Worm (Caenorhabditis elegans) whole organism, young adult: ENCODE data around the gene T22E5.6.

Experiments used
- B0019.2 ChIP-seq: fragments of 200-800 bp; sonication (Bioruptor generic); conservative IDR thresholded peaks from 2 replicates; pipeline ENCODE4 v1.3.6; 2022; ENCODE audit warnings: missing genetic modification reagents, missing genetic modification characterization, missing compliant biosample characterization
- F23B12.7 ChIP-seq: sonication (generic microtip); optimal IDR thresholded peaks from 2 replicates; lab custom pipeline; 2017; ENCODE audit warnings: missing genetic modification characterization, mild to moderate bottlenecking, missing compliant biosample characterization, antibody characterized with exemption, moderate library complexity; ENCODE audit not compliant: insufficient read depth
- F37B4.10 ChIP-seq: fragments of 200-800 bp; sonication (Bioruptor generic); IDR thresholded peaks from 2 replicates; pipeline ENCODE4 v1.3.6; 2022; ENCODE audit warnings: missing genetic modification characterization, missing compliant biosample characterization
- K11D2.4 ChIP-seq: fragments of 200-800 bp; sonication (Bioruptor generic); IDR thresholded peaks from 2 replicates; pipeline ENCODE4 v1.3.6; 2022; ENCODE audit warnings: missing genetic modification reagents, missing genetic modification characterization, missing compliant biosample characterization
- K12H6.12 ChIP-seq: fragments of 200-800 bp; sonication (Bioruptor generic); optimal IDR thresholded peaks from 2 replicates; lab custom pipeline; 2018; ENCODE audit warnings: mild to moderate bottlenecking, missing genetic modification characterization, missing compliant biosample characterization
- T07F8.4 ChIP-seq: sonication (generic microtip); optimal IDR thresholded peaks from 2 replicates; lab custom pipeline; 2016; ENCODE audit warnings: mild to moderate bottlenecking, missing genetic modification characterization, moderate library complexity, missing compliant biosample characterization
- T26A5.8 ChIP-seq: sonication (generic microtip); optimal IDR thresholded peaks from 2 replicates; lab custom pipeline; 2016; ENCODE audit warnings: missing genetic modification characterization, missing compliant biosample characterization
- Y56A3A.18 ChIP-seq: fragments of 200-800 bp; sonication (Bioruptor generic); IDR thresholded peaks from 2 replicates; pipeline ENCODE4 v1.3.6; 2022; ENCODE audit warnings: missing genetic modification reagents, missing genetic modification characterization, missing compliant biosample characterization
- Y95B8A.8 ChIP-seq: fragments of 200-800 bp; sonication (Bioruptor generic); IDR thresholded peaks from 2 replicates; pipeline ENCODE4 v1.3.6; 2022; ENCODE audit warnings: missing genetic modification reagents, missing genetic modification characterization, missing compliant biosample characterization
- ZK185.1 ChIP-seq: sonication (generic microtip); optimal IDR thresholded peaks from 2 replicates; lab custom pipeline; 2016; ENCODE audit warnings: mild to moderate bottlenecking, missing genetic modification characterization, missing compliant biosample characterization; ENCODE audit not compliant: poor library complexity, severe bottlenecking
- ama-1 ChIP-seq, 3 experiments: fragments of 150-350 bp in 1 of 3; sonication (generic microtip) in 2 of 3; optimal IDR thresholded peaks; 2 replicates each; lab custom pipeline; 2014 to 2018; ENCODE audit warnings: missing biosample characterization in 2 of 3, missing genetic modification characterization in 2 of 3, missing genetic modification reagents in 2 of 3
- aptf-2 ChIP-seq: fragments of 200-800 bp; sonication (Bioruptor generic); conservative IDR thresholded peaks from 2 replicates; pipeline ENCODE4 v1.3.6; 2022; ENCODE audit warnings: missing genetic modification reagents, missing genetic modification characterization, missing compliant biosample characterization
- aptf-3 ChIP-seq: fragments of 200-800 bp; sonication (Bioruptor generic); IDR thresholded peaks from 2 replicates; pipeline ENCODE4 v1.3.6; 2022; ENCODE audit warnings: missing genetic modification characterization, missing compliant biosample characterization
- ceh-40 ChIP-seq: fragments of 200-800 bp; sonication (Bioruptor generic); IDR thresholded peaks from 2 replicates; pipeline ENCODE4 v1.3.6; 2022; ENCODE audit warnings: missing genetic modification characterization, missing compliant biosample characterization
- ceh-91 ChIP-seq: fragments of 200-800 bp; sonication (Bioruptor generic); IDR thresholded peaks from 2 replicates; pipeline ENCODE4 v1.3.6; 2022; ENCODE audit warnings: missing genetic modification reagents, missing genetic modification characterization, missing compliant biosample characterization
- die-1 ChIP-seq: sonication (generic microtip); optimal IDR thresholded peaks from 2 replicates; lab custom pipeline; 2016; ENCODE audit warnings: missing genotype, mild to moderate bottlenecking, missing genetic modification characterization, missing compliant biosample characterization
- dox-1 ChIP-seq: fragments of 200-800 bp; sonication (Bioruptor generic); IDR thresholded peaks from 2 replicates; pipeline ENCODE4 v1.3.6; 2022; ENCODE audit warnings: missing genetic modification reagents, missing genetic modification characterization, missing compliant biosample characterization
- hmg-1.2 ChIP-seq: fragments of 200-800 bp; sonication (Bioruptor generic); IDR thresholded peaks from 2 replicates; pipeline ENCODE4 v1.3.6; 2022; ENCODE audit warnings: missing genetic modification reagents, missing genetic modification characterization, missing compliant biosample characterization
- lin-35 ChIP-seq, 3 experiments: fragments of 150-350 bp in 2 of 3; sonication (generic microtip) in 1 of 3; optimal IDR thresholded peaks; 2 replicates each; lab custom pipeline; 2014 to 2018; ENCODE audit warnings: missing biosample characterization in 3 of 3, missing genetic modification characterization in 3 of 3, missing genetic modification reagents in 3 of 3
- lin-40 ChIP-seq: sonication (generic microtip); optimal IDR thresholded peaks from 2 replicates; lab custom pipeline; 2016; ENCODE audit warnings: missing genetic modification characterization, mild to moderate bottlenecking, missing compliant biosample characterization, missing genotype, missing genetic modification reagents
- madf-8 ChIP-seq: fragments of 200-800 bp; sonication (Bioruptor generic); conservative IDR thresholded peaks from 2 replicates; pipeline ENCODE4 v1.3.6; 2022; ENCODE audit warnings: missing genetic modification reagents, missing genetic modification characterization, missing compliant biosample characterization
- nfyb-1 ChIP-seq: fragments of 200-800 bp; sonication (Bioruptor generic); IDR thresholded peaks from 2 replicates; pipeline ENCODE4 v1.3.6; 2022; ENCODE audit warnings: missing genetic modification reagents, missing genetic modification characterization, missing compliant biosample characterization
- nhr-80 ChIP-seq: sonication (generic microtip); optimal IDR thresholded peaks from 2 replicates; lab custom pipeline; 2016; ENCODE audit warnings: missing genetic modification characterization, missing compliant biosample characterization
- nhr-90 ChIP-seq: sonication (generic microtip); optimal IDR thresholded peaks from 2 replicates; lab custom pipeline; 2016; ENCODE audit warnings: missing genotype, mild to moderate bottlenecking, missing genetic modification characterization, missing compliant biosample characterization
- repo-1 ChIP-seq: sonication (generic microtip); optimal IDR thresholded peaks from 2 replicates; lab custom pipeline; 2017; ENCODE audit warnings: mild to moderate bottlenecking, missing genetic modification characterization, missing compliant biosample characterization
- snpc-1.3 ChIP-seq: sonication (generic microtip); optimal IDR thresholded peaks from 2 replicates; lab custom pipeline; 2017; ENCODE audit warnings: missing genetic modification characterization, mild to moderate bottlenecking, missing compliant biosample characterization, antibody characterized with exemption, moderate library complexity, missing genotype, missing genetic modification reagents; ENCODE audit not compliant: insufficient read depth
- snpc-4 ChIP-seq, 5 experiments: fragments of 150-350 bp in 1 of 5; sonication (generic microtip) in 4 of 5; optimal IDR thresholded peaks; 2 replicates each; lab custom pipeline; 2014 to 2018; ENCODE audit warnings: missing genetic modification characterization in 5 of 5, missing biosample characterization in 3 of 5, antibody characterized with exemption in 2 of 5, mild to moderate bottlenecking in 2 of 5, missing compliant biosample characterization in 2 of 5, missing genotype in 2 of 5, moderate library complexity in 2 of 5, missing genetic modification reagents in 1 of 5
- somi-1 ChIP-seq: fragments of 200-800 bp; sonication (Bioruptor generic); optimal IDR thresholded peaks from 2 replicates; lab custom pipeline; 2018; ENCODE audit warnings: mild to moderate bottlenecking, missing genetic modification characterization, missing compliant biosample characterization
- sptf-2 ChIP-seq: fragments of 200-800 bp; sonication (Bioruptor generic); optimal IDR thresholded peaks from 2 replicates; lab custom pipeline; 2018; ENCODE audit warnings: mild to moderate bottlenecking, missing genetic modification characterization, missing compliant biosample characterization
- unc-62 ChIP-seq: fragments of 150-350 bp; optimal IDR thresholded peaks from 2 replicates; lab custom pipeline; 2014; ENCODE audit warnings: missing biosample characterization, missing genetic modification reagents, missing genetic modification characterization
- ztf-26 ChIP-seq: sonication (generic microtip); optimal IDR thresholded peaks from 2 replicates; lab custom pipeline; 2017; ENCODE audit warnings: missing genetic modification characterization, missing compliant biosample characterization
- ztf-3 ChIP-seq: fragments of 200-800 bp; sonication (Bioruptor generic); optimal IDR thresholded peaks from 2 replicates; lab custom pipeline; 2018; ENCODE audit warnings: mild to moderate bottlenecking, missing genetic modification characterization, missing compliant biosample characterization

Gene T22E5.6

ce11 chrX:6377634-6378288 lies 38.4 kb downstream of the T22E5.6 start, which contains the start of gene lmp-1:
lmp-1 (minus strand) TSS chrX:6377684.
- no peak for TF ChIP-seq unc-62 (GFP tag; lab: Kevin White, UChicago)
- peak; percentile 27 for TF ChIP-seq nhr-80
- peak; percentile 74 for TF ChIP-seq ama-1 (optimal IDR thresholded peaks at IDR 0.05; lab: Kevin White, UChicago)
- no peak for TF ChIP-seq ama-1 (GFP tag; optimal IDR thresholded peaks at IDR 0.05; lab: Kevin White, UChicago)
- TF ChIP-seq lin-40, result no peak
- TF ChIP-seq snpc-4 (GFP tag; optimal IDR thresholded peaks at IDR 0.05; lab: Kevin White, UChicago), result no peak
- TF ChIP-seq snpc-4 (tag; optimal IDR thresholded peaks at IDR 0.05; lab: Kevin White, UChicago), result no peak
- TF ChIP-seq ztf-3 (GFP tag; lab: Kevin White, UChicago), result no peak
- no peak for TF ChIP-seq Y56A3A.18
- no peak for TF ChIP-seq T07F8.4 (tag; lab: Kevin White, UChicago)
- no peak for TF ChIP-seq nfyb-1 (GFP tag; lab: Robert Waterston, UW)
- no peak for TF ChIP-seq ZK185.1 (tag; lab: Kevin White, UChicago)
- TF ChIP-seq, all 124 proteins: peak for 2

- TF ChIP-seq Y95B8A.8 (GFP tag; lab: Robert Waterston, UW) (no peak), K11D2.4 (no peak), dox-1 (no peak), F37B4.10 (no peak), sptf-2 (GFP tag; lab: Kevin White, UChicago) (no peak), aptf-2 (GFP tag; lab: Robert Waterston, UW) (no peak)
- TF ChIP-seq, all 124 proteins: peak for 0
These were observed 41.8 kb downstream of the T22E5.6 start, which contains the start of gene C03B1.1 for ce11 chrX:6374451-6374850. C03B1.1 (plus strand) TSS chrX:6374751.

DNA sequence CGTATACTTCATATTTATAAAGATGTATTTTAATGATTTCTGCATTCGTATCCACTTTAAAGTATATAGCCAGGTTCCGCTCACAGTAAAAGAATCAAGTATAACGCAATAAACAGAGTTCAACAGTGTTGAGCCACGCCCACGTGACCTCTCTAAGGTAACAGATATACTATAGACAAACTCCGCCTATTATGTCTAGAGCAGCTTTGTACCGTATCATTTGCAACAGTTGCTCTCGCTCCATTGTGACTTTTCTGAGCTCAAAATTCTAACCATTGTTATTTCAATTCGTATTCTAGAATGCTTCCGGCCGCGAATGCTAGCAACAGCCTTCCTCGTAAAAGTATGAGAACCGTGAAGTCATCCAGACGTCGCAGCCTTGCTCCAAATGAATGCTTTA lies 42.9 kb downstream of the T22E5.6 start, which contains the start of gene C03B1.17:
C03B1.17 (plus strand) TSS at position 301 of the 400 bp plus-strand sequence.
- TF ChIP-seq die-1 (tag; lab: Kevin White, UChicago) (no peak), F23B12.7 (no peak), B0019.2 (GFP tag; lab: Robert Waterston, UW) (no peak), repo-1 (no peak), lin-35 (GFP tag; optimal IDR thresholded peaks at IDR 0.05; lab: Kevin White, UChicago) (no peak), nhr-90 (tag; lab: Kevin White, UChicago) (no peak), ceh-40 (GFP tag; lab: Robert Waterston, UW) (no peak), madf-8 (GFP tag; lab: Robert Waterston, UW) (no peak), hmg-1.2 (GFP tag; lab: Robert Waterston, UW) (no peak), ceh-91 (GFP tag; lab: Robert Waterston, UW) (no peak), somi-1 (GFP tag; lab: Kevin White, UChicago) (no peak), T26A5.8 (tag; lab: Kevin White, UChicago) (no peak), ztf-26 (tag; lab: Kevin White, UChicago) (no peak), snpc-1.3 (tag; lab: Kevin White, UChicago) (no peak), aptf-3 (GFP tag; lab: Robert Waterston, UW) (no peak), K12H6.12 (tag; lab: Kevin White, UChicago) (no peak), ama-1 (optimal IDR thresholded peaks at IDR 0.05; lab: Kevin White, UChicago) (no peak), ama-1 (GFP tag; optimal IDR thresholded peaks at IDR 0.05; lab: Kevin White, UChicago) (no peak)
